Fruit fly (Drosophila melanogaster) whole organism, embryonic: Measurements from ENCODE around the gene CG43332.
A peak's percentile ranks its signal among the peaks of the same experiment; 100 is the strongest.

Experiments used
- Abd-B ChIP-seq: fragments of 200-800 bp; sonication (Bioruptor generic); optimal IDR thresholded peaks from 2 replicates; lab custom pipeline; 2018; ENCODE audit warnings: missing biosample characterization, mild to moderate bottlenecking, missing genetic modification characterization, moderate library complexity
- CG10959 ChIP-seq: fragments of 200-800 bp; sonication (Bioruptor generic); IDR thresholded peaks from 2 replicates; pipeline ENCODE4 v1.3.6; 2022; ENCODE audit warnings: missing biosample characterization, missing genetic modification characterization
- CG11398 ChIP-seq: fragments of 200-800 bp; sonication (Bioruptor generic); optimal IDR thresholded peaks from 2 replicates; lab custom pipeline; 2016; ENCODE audit warnings: missing biosample characterization, missing genetic modification characterization
- CG11723 ChIP-seq: fragments of 200-800 bp; sonication (Bioruptor generic); optimal IDR thresholded peaks from 2 replicates; lab custom pipeline; 2017; ENCODE audit warnings: missing biosample characterization, mild to moderate bottlenecking, missing genetic modification characterization
- CG13296 ChIP-seq: fragments of 200-800 bp; sonication (Bioruptor generic); optimal IDR thresholded peaks from 3 replicates; lab custom pipeline; 2018; ENCODE audit warnings: missing biosample characterization, mild to moderate bottlenecking, missing genetic modification characterization
- CG14050 ChIP-seq: fragments of 200-800 bp; sonication (Bioruptor generic); IDR thresholded peaks from 3 replicates; pipeline ENCODE4 v1.3.6; 2022; ENCODE audit warnings: missing biosample characterization, missing genetic modification characterization
- CG14667 ChIP-seq: fragments of 200-800 bp; sonication (Bioruptor generic); IDR thresholded peaks from 2 replicates; pipeline ENCODE4 v1.3.6; 2022; ENCODE audit warnings: missing biosample characterization, missing genetic modification characterization
- CG15269 ChIP-seq: fragments of 200-800 bp; sonication (Bioruptor generic); optimal IDR thresholded peaks from 2 replicates; lab custom pipeline; 2018; ENCODE audit warnings: missing biosample characterization, mild to moderate bottlenecking, missing genetic modification characterization, moderate library complexity
- CG17361 ChIP-seq: fragments of 200-800 bp; sonication (Bioruptor generic); IDR thresholded peaks from 3 replicates; pipeline ENCODE4 v1.3.6; 2022; ENCODE audit warnings: missing biosample characterization, missing genetic modification characterization
- CG2889 ChIP-seq: fragments of 200-800 bp; sonication (Bioruptor generic); IDR thresholded peaks from 3 replicates; pipeline ENCODE4 v1.3.6; 2022; ENCODE audit warnings: missing biosample characterization, missing genetic modification characterization
- CG31441 ChIP-seq: fragments of 200-800 bp; sonication (Bioruptor generic); IDR thresholded peaks from 2 replicates; pipeline ENCODE4 v1.3.6; 2022; ENCODE audit warnings: missing biosample characterization, missing genetic modification characterization
- CG3281 ChIP-seq: fragments of 200-800 bp; sonication (Bioruptor generic); optimal IDR thresholded peaks from 3 replicates; lab custom pipeline; 2017; ENCODE audit warnings: missing biosample characterization, mild to moderate bottlenecking, missing genetic modification characterization
- CG3407 ChIP-seq: fragments of 200-800 bp; sonication (Bioruptor generic); optimal IDR thresholded peaks from 2 replicates; lab custom pipeline; 2018; ENCODE audit warnings: missing biosample characterization, mild to moderate bottlenecking, missing genetic modification characterization
- CG5180 ChIP-seq: fragments of 200-800 bp; sonication (Bioruptor generic); optimal IDR thresholded peaks from 3 replicates; lab custom pipeline; 2017; ENCODE audit warnings: missing biosample characterization, missing genetic modification characterization, mild to moderate bottlenecking, moderate library complexity, missing genetic modification reagents
- CG6689 ChIP-seq: fragments of 200-800 bp; sonication (Bioruptor generic); IDR thresholded peaks from 2 replicates; pipeline ENCODE4 v1.3.6; 2022; ENCODE audit warnings: missing biosample characterization, missing genetic modification characterization
- CG7271 ChIP-seq: fragments of 200-800 bp; sonication (Bioruptor generic); optimal IDR thresholded peaks from 2 replicates; lab custom pipeline; 2018; ENCODE audit warnings: missing biosample characterization, mild to moderate bottlenecking, missing genetic modification characterization, moderate library complexity
- CG7372 ChIP-seq: fragments of 200-800 bp; sonication (Bioruptor generic); IDR thresholded peaks from 2 replicates; pipeline ENCODE4 v1.3.6; 2022; ENCODE audit warnings: missing biosample characterization, missing genetic modification characterization
- CG7839 ChIP-seq: fragments of 200-800 bp; sonication (Bioruptor generic); optimal IDR thresholded peaks from 3 replicates; lab custom pipeline; 2018; ENCODE audit warnings: missing biosample characterization, mild to moderate bottlenecking, missing genetic modification characterization, moderate library complexity
- CG8388 ChIP-seq: fragments of 200-800 bp; sonication (Bioruptor generic); optimal IDR thresholded peaks from 2 replicates; lab custom pipeline; 2019; ENCODE audit warnings: missing biosample characterization, mild to moderate bottlenecking, missing genetic modification characterization, moderate library complexity
- CG9609 ChIP-seq: fragments of 200-800 bp; sonication (Bioruptor generic); optimal IDR thresholded peaks from 3 replicates; lab custom pipeline; 2016; ENCODE audit warnings: missing biosample characterization, missing genetic modification characterization
- D19A ChIP-seq: fragments of 200-800 bp; optimal IDR thresholded peaks from 3 replicates; lab custom pipeline; 2019; ENCODE audit warnings: missing biosample characterization, mild to moderate bottlenecking, missing genetic modification characterization, moderate library complexity
- ERR ChIP-seq: fragments of 200-800 bp; sonication (Bioruptor generic); optimal IDR thresholded peaks from 2 replicates; lab custom pipeline; 2016; ENCODE audit warnings: missing biosample characterization, missing genetic modification characterization
- Fer1 ChIP-seq: fragments of 200-800 bp; sonication (Bioruptor generic); optimal IDR thresholded peaks from 2 replicates; lab custom pipeline; 2017; ENCODE audit warnings: missing biosample characterization, mild to moderate bottlenecking, missing genetic modification characterization
- Fer3 ChIP-seq: fragments of 200-800 bp; sonication (Bioruptor generic); optimal IDR thresholded peaks from 2 replicates; lab custom pipeline; 2018; ENCODE audit warnings: missing biosample characterization, mild to moderate bottlenecking, missing genetic modification characterization, moderate library complexity
- Hmr ChIP-seq: fragments of 200-800 bp; sonication (Bioruptor generic); optimal IDR thresholded peaks from 3 replicates; lab custom pipeline; 2017; ENCODE audit warnings: mild to moderate bottlenecking, missing biosample characterization, missing genetic modification reagents, missing genetic modification characterization
- Hr51 ChIP-seq, 2 experiments: fragments of 200-800 bp; sonication (Bioruptor generic); optimal IDR thresholded peaks; 2 replicates in 1 of 2; 3 replicates in 1 of 2; lab custom pipeline; 2016 to 2018; ENCODE audit warnings: missing biosample characterization in 2 of 2, missing genetic modification characterization in 2 of 2, mild to moderate bottlenecking in 1 of 2, moderate library complexity in 1 of 2
- Hsf ChIP-seq: fragments of 200-800 bp; sonication (Bioruptor generic); optimal IDR thresholded peaks from 3 replicates; lab custom pipeline; 2016; ENCODE audit warnings: missing biosample characterization, missing genetic modification characterization
- NfI ChIP-seq: fragments of 200-800 bp; sonication (Bioruptor generic); optimal IDR thresholded peaks from 3 replicates; lab custom pipeline; 2018; ENCODE audit warnings: missing biosample characterization, mild to moderate bottlenecking, missing genetic modification characterization, moderate library complexity
- Oli ChIP-seq: fragments of 200-800 bp; sonication (Bioruptor generic); optimal IDR thresholded peaks from 2 replicates; lab custom pipeline; 2018; ENCODE audit warnings: missing biosample characterization, mild to moderate bottlenecking, missing genetic modification characterization, moderate library complexity
- Opbp ChIP-seq: fragments of 200-800 bp; sonication (Bioruptor generic); IDR thresholded peaks from 3 replicates; pipeline ENCODE4 v1.3.6; 2022; ENCODE audit warnings: missing biosample characterization, missing genetic modification characterization; ENCODE audit not compliant: partially characterized antibody
- Scr ChIP-seq: fragments of 200-800 bp; sonication (Bioruptor generic); IDR thresholded peaks from 2 replicates; pipeline ENCODE4 v1.3.6; 2022; ENCODE audit warnings: missing biosample characterization, missing genetic modification characterization; ENCODE audit not compliant: partially characterized antibody
- Sox100B ChIP-seq: fragments of 200-800 bp; sonication (Bioruptor generic); optimal IDR thresholded peaks from 3 replicates; lab custom pipeline; 2018; ENCODE audit warnings: missing biosample characterization, mild to moderate bottlenecking, missing genetic modification characterization
- YL-1 ChIP-seq: fragments of 200-800 bp; sonication (Bioruptor generic); optimal IDR thresholded peaks from 3 replicates; lab custom pipeline; 2017; ENCODE audit warnings: missing biosample characterization, mild to moderate bottlenecking, missing genetic modification characterization
- bcd ChIP-seq: fragments of 200-800 bp; sonication (Bioruptor generic); optimal IDR thresholded peaks from 2 replicates; lab custom pipeline; 2017; ENCODE audit warnings: missing biosample characterization, mild to moderate bottlenecking, missing genetic modification characterization
- bsh ChIP-seq, 2 experiments: fragments of 200-800 bp; sonication (Bioruptor generic); optimal IDR thresholded peaks; 2 replicates each; lab custom pipeline; 2017 to 2018; ENCODE audit warnings: mild to moderate bottlenecking in 2 of 2, missing biosample characterization in 2 of 2, missing genetic modification characterization in 2 of 2, moderate library complexity in 1 of 2
- chn ChIP-seq: fragments of 200-800 bp; sonication (Bioruptor generic); optimal IDR thresholded peaks from 2 replicates; lab custom pipeline; 2016; ENCODE audit warnings: missing biosample characterization, missing genetic modification characterization
- dmrt99B ChIP-seq: fragments of 200-800 bp; sonication (Bioruptor generic); optimal IDR thresholded peaks from 2 replicates; lab custom pipeline; 2018; ENCODE audit warnings: missing biosample characterization, mild to moderate bottlenecking, missing genetic modification characterization, moderate library complexity
- dysf ChIP-seq: fragments of 200-800 bp; sonication (Bioruptor generic); IDR thresholded peaks from 3 replicates; pipeline ENCODE4 v1.3.6; 2022; ENCODE audit warnings: missing biosample characterization, missing genetic modification characterization
- en ChIP-seq: fragments of 200-800 bp; sonication (Bioruptor generic); optimal IDR thresholded peaks from 2 replicates; lab custom pipeline; 2016; ENCODE audit warnings: missing biosample characterization, missing genetic modification characterization
- eve ChIP-seq, 2 experiments: fragments of >200 bp; optimal IDR thresholded peaks; 2 replicates each; lab custom pipeline; 2017; ENCODE audit warnings: missing biosample characterization in 2 of 2, missing genetic modification characterization in 2 of 2
- fd96Cb ChIP-seq: fragments of 200-800 bp; sonication (Bioruptor generic); optimal IDR thresholded peaks from 2 replicates; lab custom pipeline; 2018; ENCODE audit warnings: missing biosample characterization, mild to moderate bottlenecking, missing genetic modification characterization, moderate library complexity
- grau ChIP-seq: fragments of 200-800 bp; optimal IDR thresholded peaks from 3 replicates; lab custom pipeline; 2019; ENCODE audit warnings: missing biosample characterization, mild to moderate bottlenecking, missing genetic modification characterization, moderate library complexity
- insv ChIP-seq, 2 experiments: fragments of 200-800 bp; sonication (Bioruptor generic); optimal IDR thresholded peaks; 3 replicates each; lab custom pipeline; 2016 to 2018; ENCODE audit warnings: missing biosample characterization in 2 of 2, missing genetic modification characterization in 2 of 2
- lilli ChIP-seq: fragments of 200-800 bp; sonication (Bioruptor generic); optimal IDR thresholded peaks from 3 replicates; lab custom pipeline; 2016; ENCODE audit warnings: missing biosample characterization, missing genetic modification characterization
- pb ChIP-seq: fragments of 200-800 bp; sonication (Bioruptor generic); optimal IDR thresholded peaks from 3 replicates; lab custom pipeline; 2016; ENCODE audit warnings: missing biosample characterization, missing genetic modification characterization
- pita ChIP-seq: fragments of 200-800 bp; sonication (Bioruptor generic); optimal IDR thresholded peaks from 2 replicates; lab custom pipeline; 2017; ENCODE audit warnings: missing biosample characterization, mild to moderate bottlenecking, missing genetic modification characterization
- pnt ChIP-seq: fragments of 200-800 bp; sonication (Bioruptor generic); optimal IDR thresholded peaks from 3 replicates; lab custom pipeline; 2016; ENCODE audit warnings: missing biosample characterization, missing genetic modification characterization
- row ChIP-seq: fragments of 200-800 bp; sonication (Bioruptor generic); IDR thresholded peaks from 3 replicates; pipeline ENCODE4 v1.3.6; 2022; ENCODE audit warnings: missing biosample characterization, missing genetic modification characterization
- sens ChIP-seq: fragments of 200-800 bp; sonication (Bioruptor generic); peaks from one replicate; lab custom pipeline; 2016; ENCODE audit warnings: missing biosample characterization, missing genetic modification characterization
- seq ChIP-seq: fragments of 200-800 bp; sonication (Bioruptor generic); IDR thresholded peaks from 2 replicates; pipeline ENCODE4 v1.3.6; 2022; ENCODE audit warnings: missing biosample characterization, missing genetic modification characterization

Gene CG43332

dm6 chr2L:14123605-14124004 lies 39.4 kb downstream of the CG43332 start (continued):
- TF ChIP-seq sens (GFP tag; lab: Kevin White, UChicago) (peak; percentile 74), en (GFP tag; lab: Kevin White, UChicago) (no peak), chn (GFP tag; lab: Kevin White, UChicago) (peak; percentile 14), eve (GFP tag; optimal IDR thresholded peaks at IDR 0.05; lab: Kevin White, UChicago) (peak in 1 of 2 experiments; percentile 72), CG14050 (GFP tag; lab: Robert Waterston, UW) (no peak), NfI (peak; percentile 0), Opbp (GFP tag; lab: Robert Waterston, UW) (no peak), Hr51 (GFP tag; optimal IDR thresholded peaks at IDR 0.05; lab: Kevin White, UChicago) (peak in 1 of 2 experiments; percentile 36), Fer3 (tag; lab: Kevin White, UChicago) (peak; percentile 16), Abd-B (GFP tag; lab: Kevin White, UChicago) (peak; percentile 6), CG5180 (peak; percentile 1), YL-1 (GFP tag; lab: Kevin White, UChicago) (no peak), pnt (GFP tag; lab: Kevin White, UChicago) (peak; percentile 23), seq (GFP tag; lab: Robert Waterston, UW) (no peak), lilli (GFP tag; lab: Kevin White, UChicago) (peak; percentile 1), CG14667 (GFP tag; lab: Robert Waterston, UW) (peak; percentile 26; the same call in 1 of the 2 replicates), dmrt99B (tag; lab: Kevin White, UChicago) (peak; percentile 67), Oli (tag; lab: Kevin White, UChicago) (peak; percentile 44), CG13296 (peak; percentile 19), CG6689 (peak; percentile 45; the same call in 1 of the 2 replicates), Hsf (GFP tag; lab: Kevin White, UChicago) (peak; percentile 23), bsh (GFP tag; optimal IDR thresholded peaks at IDR 0.05; lab: Kevin White, UChicago) (peak in 1 of 2 experiments; percentile 28), CG11398 (no peak), fd96Cb (tag; lab: Kevin White, UChicago) (peak; percentile 18), CG8388 (GFP tag; lab: Kevin White, UChicago) (peak; percentile 23), D19A (tag; lab: Kevin White, UChicago) (peak; percentile 36), insv (GFP tag; optimal IDR thresholded peaks at IDR 0.05; lab: Kevin White, UChicago) (no peak), CG7271 (tag; lab: Kevin White, UChicago) (no peak), grau (tag; lab: Kevin White, UChicago) (peak; percentile 33), Hmr (GFP tag; lab: Kevin White, UChicago) (peak; percentile 8), dysf (GFP tag; lab: Robert Waterston, UW) (peak; percentile 53; the same call in 1 of the 3 replicates), bcd (peak; percentile 10), Fer1 (GFP tag; lab: Kevin White, UChicago) (peak; percentile 21), CG7372 (no peak), pb (no peak), CG17361 (GFP tag; lab: Robert Waterston, UW) (peak; percentile 76), pita (GFP tag; lab: Kevin White, UChicago) (no peak), ERR (GFP tag; lab: Kevin White, UChicago) (no peak), CG3407 (peak; percentile 3), CG11723 (GFP tag; lab: Kevin White, UChicago) (peak; percentile 36), CG7839 (tag; lab: Kevin White, UChicago) (peak; percentile 50), row (GFP tag; lab: Robert Waterston, UW) (peak; percentile 49; the same call in 2 of the 3 replicates), Scr (GFP tag; lab: Robert Waterston, UW) (no peak), CG9609 (GFP tag; lab: Kevin White, UChicago) (peak; percentile 26), CG10959 (GFP tag; lab: Robert Waterston, UW) (no peak), CG15269 (tag; lab: Kevin White, UChicago) (peak; percentile 31), CG3281 (GFP tag; lab: Kevin White, UChicago) (peak; percentile 26), CG31441 (GFP tag; lab: Robert Waterston, UW) (peak; percentile 49; the same call in 1 of the 2 replicates), Sox100B (GFP tag; lab: Kevin White, UChicago) (peak; percentile 65), CG2889 (GFP tag; lab: Robert Waterston, UW) (no peak)
